Worm (Caenorhabditis elegans): ENCODE results near the gene idpc-5.

ce11 chrV:9625604-9626446 is 3.1 kb upstream of the idpc-5 start, which contains the start of gene T06E4.7:
- TF ChIP-seq pat-9 (tag; optimal IDR thresholded peaks at IDR 0.05) (no peak), hlh-8 (tag; optimal IDR thresholded peaks at IDR 0.05) (no peak), pax-1 (tag; optimal IDR thresholded peaks at IDR 0.05) (no peak), ahr-1 (tag; optimal IDR thresholded peaks at IDR 0.05) (no peak), syd-9 (tag; optimal IDR thresholded peaks at IDR 0.05) (no peak), pag-3 (tag; optimal IDR thresholded peaks at IDR 0.05; ENCODE audit: borderline replicate concordance) (peak; percentile 38), ceh-9 (tag; optimal IDR thresholded peaks at IDR 0.05) (no peak), hlh-15 (tag; optimal IDR thresholded peaks at IDR 0.05) (no peak), C08G9.2 (tag; optimal IDR thresholded peaks at IDR 0.05) (no peak), npax-4 (tag; optimal IDR thresholded peaks at IDR 0.05) (no peak), fkh-6 (tag; optimal IDR thresholded peaks at IDR 0.05) (peak; percentile 4), pha-4 (tag; optimal IDR thresholded peaks at IDR 0.05) (no peak)

Data from whole organism, late embryonic.